Fruit fly (Drosophila melanogaster) whole organism, pupa: ENCODE measurements around the gene CG5906.

Experiments
- CG10348 ChIP-seq: fragments of 200-800 bp; sonication (Bioruptor generic); IDR thresholded peaks from 2 replicates; pipeline ENCODE4 v1.3.6; 2022; ENCODE audit warnings: missing biosample characterization, missing genetic modification characterization
- CG12605 ChIP-seq: fragments of 200-800 bp; sonication (Bioruptor generic); IDR thresholded peaks from 2 replicates; pipeline ENCODE4 v1.3.6; 2022; ENCODE audit warnings: missing biosample characterization, missing genetic modification characterization
- CG13204 ChIP-seq: fragments of 200-800 bp; sonication (Bioruptor generic); optimal IDR thresholded peaks from 2 replicates; lab custom pipeline; 2018; ENCODE audit warnings: missing biosample characterization, mild to moderate bottlenecking, missing genetic modification characterization, moderate library complexity
- CG14655 ChIP-seq: fragments of 200-800 bp; sonication (Bioruptor generic); optimal IDR thresholded peaks from 3 replicates; lab custom pipeline; 2017; ENCODE audit warnings: mild to moderate bottlenecking, missing biosample characterization, missing genetic modification reagents, missing genetic modification characterization
- CG15710 ChIP-seq: fragments of 200-800 bp; sonication (Bioruptor generic); optimal IDR thresholded peaks from 2 replicates; lab custom pipeline; 2018; ENCODE audit warnings: missing biosample characterization, mild to moderate bottlenecking, missing genetic modification characterization, moderate library complexity
- CG17806 ChIP-seq: fragments of 200-800 bp; sonication (Bioruptor generic); optimal IDR thresholded peaks from 2 replicates; lab custom pipeline; 2018; ENCODE audit warnings: missing biosample characterization, mild to moderate bottlenecking, missing genetic modification characterization, moderate library complexity
- CG32121 ChIP-seq: fragments of 200-800 bp; sonication (Bioruptor generic); IDR thresholded peaks from 2 replicates; pipeline ENCODE4 v1.3.6; 2022; ENCODE audit warnings: missing biosample characterization, missing genetic modification characterization
- CG34367 ChIP-seq: fragments of 200-800 bp; sonication (Bioruptor generic); optimal IDR thresholded peaks from 2 replicates; lab custom pipeline; 2018; ENCODE audit warnings: missing biosample characterization, mild to moderate bottlenecking, missing genetic modification characterization
- CG4496 ChIP-seq: fragments of 200-800 bp; sonication (Bioruptor generic); IDR thresholded peaks from 3 replicates; pipeline ENCODE4 v1.3.6; 2022; ENCODE audit warnings: missing biosample characterization, missing genetic modification characterization
- CG8159 ChIP-seq: fragments of 200-800 bp; sonication (Bioruptor generic); optimal IDR thresholded peaks from 3 replicates; lab custom pipeline; 2018; ENCODE audit warnings: missing biosample characterization, mild to moderate bottlenecking, missing genetic modification characterization, moderate library complexity
- CG8301 ChIP-seq: fragments of 200-800 bp; sonication (Bioruptor generic); optimal IDR thresholded peaks from 2 replicates; lab custom pipeline; 2018; ENCODE audit warnings: missing biosample characterization, mild to moderate bottlenecking, missing genetic modification characterization
- CG9948 ChIP-seq: fragments of 200-800 bp; sonication (Bioruptor generic); optimal IDR thresholded peaks from 2 replicates; lab custom pipeline; 2018; ENCODE audit warnings: missing biosample characterization, mild to moderate bottlenecking, missing genetic modification characterization, moderate library complexity
- D1 ChIP-seq: fragments of 200-800 bp; sonication (Bioruptor generic); optimal IDR thresholded peaks from 2 replicates; lab custom pipeline; 2018; ENCODE audit warnings: missing biosample characterization, mild to moderate bottlenecking, missing genetic modification characterization, moderate library complexity
- EcR ChIP-seq: fragments of 200-800 bp; sonication (Bioruptor generic); optimal IDR thresholded peaks from 3 replicates; lab custom pipeline; 2019; ENCODE audit warnings: missing biosample characterization, missing genetic modification characterization, mild to moderate bottlenecking, moderate library complexity, missing genetic modification reagents
- Ets98B ChIP-seq: fragments of 200-800 bp; sonication (Bioruptor generic); IDR thresholded peaks from 2 replicates; pipeline ENCODE4 v1.3.6; 2022; ENCODE audit warnings: missing biosample characterization, missing genetic modification characterization
- Pif1A ChIP-seq: fragments of 200-800 bp; sonication (Bioruptor generic); optimal IDR thresholded peaks from 3 replicates; lab custom pipeline; 2016; ENCODE audit warnings: missing biosample characterization, missing genetic modification characterization
- Pif1B ChIP-seq: fragments of 200-800 bp; sonication (Bioruptor generic); optimal IDR thresholded peaks from 3 replicates; lab custom pipeline; 2016; ENCODE audit warnings: missing biosample characterization, missing genetic modification characterization
- Snoo ChIP-seq: fragments of 200-800 bp; sonication (Bioruptor generic); optimal IDR thresholded peaks from 3 replicates; lab custom pipeline; 2017; ENCODE audit warnings: missing biosample characterization, mild to moderate bottlenecking, missing genetic modification characterization, inconsistent platforms
- fd96Ca ChIP-seq: fragments of 200-800 bp; sonication (Bioruptor generic); IDR thresholded peaks from 3 replicates; pipeline ENCODE4 v1.3.6; 2022; ENCODE audit warnings: missing biosample characterization, missing genetic modification characterization
- gl ChIP-seq: fragments of 200-800 bp; sonication (Bioruptor generic); optimal IDR thresholded peaks from 2 replicates; lab custom pipeline; 2018; ENCODE audit warnings: missing biosample characterization, mild to moderate bottlenecking, missing genetic modification characterization
- rn ChIP-seq: fragments of 200-800 bp; sonication (Bioruptor generic); IDR thresholded peaks from 2 replicates; pipeline ENCODE4 v1.3.6; 2022; ENCODE audit warnings: missing biosample characterization, missing genetic modification characterization

CG5906 gene

DNA sequence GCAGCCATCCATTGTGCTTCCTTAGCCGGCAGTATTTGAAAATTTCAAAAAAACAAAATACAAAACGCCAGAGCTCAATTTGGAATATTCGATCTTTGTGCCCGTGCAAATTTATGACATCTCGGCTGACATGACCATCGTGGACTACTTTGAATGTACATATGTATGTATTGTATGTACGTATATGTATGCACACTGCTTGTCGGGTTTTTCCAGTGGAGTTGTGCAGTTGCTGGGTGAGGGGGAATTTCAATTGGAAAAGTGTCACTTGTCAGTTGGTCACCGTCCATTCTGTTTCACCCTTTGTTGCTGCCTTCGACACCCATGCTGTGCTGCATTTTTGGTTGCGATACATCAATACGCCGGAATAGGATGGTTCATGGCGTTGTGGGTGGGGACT, 23.4 kb downstream of the CG5906 start, which contains the start of gene CG12521:
Gene CG12521, minus strand, starts transcription at position 101 of the 400 bp plus-strand sequence.
- TF ChIP-seq EcR (no peak), CG4496 (no peak), Pif1B (GFP tag; lab: Kevin White, UChicago) (no peak), D1 (tag; lab: Kevin White, UChicago) (no peak), Pif1A (GFP tag; lab: Kevin White, UChicago) (no peak), fd96Ca (GFP tag; lab: Robert Waterston, UW) (no peak), CG15710 (tag; lab: Kevin White, UChicago) (no peak), CG32121 (GFP tag; lab: Robert Waterston, UW) (no peak), CG34367 (tag; lab: Kevin White, UChicago) (no peak), Snoo (no peak), rn (GFP tag; lab: Robert Waterston, UW) (no peak), CG14655 (no peak), CG13204 (GFP tag; lab: Kevin White, UChicago) (no peak), CG9948 (tag; lab: Kevin White, UChicago) (no peak), CG10348 (GFP tag; lab: Robert Waterston, UW) (no peak), gl (tag; lab: Kevin White, UChicago) (no peak), CG8301 (tag; lab: Kevin White, UChicago) (no peak), Ets98B (GFP tag; lab: Robert Waterston, UW) (no peak), CG17806 (tag; lab: Kevin White, UChicago) (no peak), CG8159 (tag; lab: Kevin White, UChicago) (no peak)

DNA sequence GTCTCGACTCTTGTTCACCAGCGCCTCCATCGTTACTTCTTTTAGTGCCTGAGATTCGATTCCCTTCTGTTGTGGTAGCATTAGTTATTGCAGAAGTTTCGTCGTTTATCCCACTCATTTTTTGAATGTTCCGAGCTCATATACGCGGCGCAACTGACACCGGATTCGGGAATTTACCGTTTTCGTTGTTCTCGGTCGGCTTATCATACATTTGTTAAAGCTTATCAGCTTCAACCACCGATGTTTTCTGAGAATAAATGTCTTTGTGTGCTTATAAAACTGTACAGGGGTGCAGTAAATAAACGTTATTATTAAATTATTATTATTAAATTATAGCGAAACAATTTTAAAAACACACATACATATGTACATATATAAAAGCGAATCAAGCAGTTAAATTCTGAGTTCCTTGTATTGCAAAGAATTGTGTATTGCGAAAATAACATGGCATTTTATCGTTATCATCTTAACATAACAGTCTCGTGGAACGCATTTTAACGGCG, 34.5 kb downstream of the CG5906 start, which contains the start of gene CG43064:
Gene CG43064, minus strand, starts transcription at position 147 of the 503 bp plus-strand sequence.
- no peak for TF ChIP-seq CG13204 (GFP tag; lab: Kevin White, UChicago)
- no peak for TF ChIP-seq CG8159 (tag; lab: Kevin White, UChicago)

DNA sequence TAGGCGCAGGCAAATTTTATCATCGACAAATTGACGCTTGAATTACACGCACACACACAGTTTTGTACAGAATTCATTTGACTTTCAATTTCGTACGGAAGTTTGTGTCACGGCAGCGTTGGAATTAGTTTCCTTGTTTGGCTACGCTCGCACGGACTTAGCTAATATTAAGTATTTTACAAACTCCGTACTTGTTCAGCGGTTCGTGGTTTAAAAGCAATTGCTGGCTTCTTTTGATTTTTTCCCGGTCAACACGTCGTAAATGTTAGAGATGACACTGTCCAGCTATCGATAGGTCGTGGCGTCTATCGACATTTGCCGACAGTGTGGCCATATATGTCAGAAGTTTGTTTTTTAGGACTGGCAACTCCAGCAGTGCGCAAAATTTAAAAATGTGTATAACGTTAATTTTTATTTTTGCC, 37.8 kb downstream of the CG5906 start, which contains the start of gene CycA:
Gene CycA, minus strand, starts transcription at position 283 of the 422 bp plus-strand sequence.
- no peak for TF ChIP-seq CG13204 (GFP tag; lab: Kevin White, UChicago)
- TF ChIP-seq Snoo = no peak
- no peak for TF ChIP-seq CG4496
- TF ChIP-seq CG12605 (GFP tag; lab: Robert Waterston, UW) = no peak
- no peak for TF ChIP-seq CG15710 (tag; lab: Kevin White, UChicago)
- no peak for TF ChIP-seq Pif1B (GFP tag; lab: Kevin White, UChicago)
- TF ChIP-seq CG32121 (GFP tag; lab: Robert Waterston, UW) = no peak
- TF ChIP-seq CG9948 (tag; lab: Kevin White, UChicago) = no peak
- no peak for TF ChIP-seq CG14655
- no peak for TF ChIP-seq Ets98B (GFP tag; lab: Robert Waterston, UW)

DNA sequence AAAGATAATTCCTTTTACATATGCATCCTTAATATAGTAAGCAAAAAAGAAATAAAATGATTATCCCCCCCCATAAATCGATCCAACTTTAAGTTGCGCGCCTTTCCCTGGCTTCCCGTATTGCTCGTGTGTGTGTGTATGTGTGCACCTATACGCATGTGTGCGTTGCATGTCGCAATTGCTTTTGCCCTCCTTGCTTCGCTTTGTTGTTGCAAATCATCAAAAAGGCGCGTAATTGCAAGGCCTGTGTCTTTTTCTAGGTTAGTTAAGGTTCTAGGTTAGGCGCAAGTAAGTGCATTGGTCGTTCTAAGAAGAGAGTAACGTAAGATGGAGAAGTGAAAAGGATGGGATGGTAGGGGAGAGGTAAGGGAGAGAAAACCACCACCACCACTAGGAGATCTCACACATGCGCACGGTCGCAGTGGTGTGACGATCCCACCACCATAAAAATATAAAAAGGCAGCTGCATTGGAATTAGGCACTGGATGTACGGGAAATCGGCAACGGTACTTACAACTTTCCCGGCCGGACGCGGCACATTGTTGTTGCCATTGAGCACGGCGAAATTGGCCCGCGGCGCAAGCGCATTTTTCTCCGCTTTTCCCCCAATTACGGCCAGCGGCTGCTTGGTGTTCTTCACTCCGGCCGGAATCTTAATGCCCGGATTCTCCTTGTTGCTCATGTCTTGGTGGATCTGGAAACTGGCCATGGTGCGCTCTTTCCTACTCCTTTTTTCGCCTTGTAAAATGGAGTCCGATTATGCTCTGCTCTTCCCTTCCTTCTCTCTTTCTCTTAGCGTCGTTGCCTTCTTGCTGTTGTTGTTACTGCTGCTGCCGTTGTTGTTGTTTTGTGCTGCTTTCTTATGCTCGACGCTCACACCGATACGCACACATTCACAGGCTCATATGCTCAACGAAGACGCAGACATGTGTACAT, 38.5 kb downstream of the CG5906 start:
- TF ChIP-seq EcR (no peak), fd96Ca (GFP tag; lab: Robert Waterston, UW) (no peak), CG8301 (tag; lab: Kevin White, UChicago) (no peak), rn (GFP tag; lab: Robert Waterston, UW) (no peak), CG32121 (GFP tag; lab: Robert Waterston, UW) (no peak), CG15710 (tag; lab: Kevin White, UChicago) (no peak), Ets98B (GFP tag; lab: Robert Waterston, UW) (no peak), CG34367 (tag; lab: Kevin White, UChicago) (no peak), CG10348 (GFP tag; lab: Robert Waterston, UW) (no peak), D1 (tag; lab: Kevin White, UChicago) (no peak)

DNA sequence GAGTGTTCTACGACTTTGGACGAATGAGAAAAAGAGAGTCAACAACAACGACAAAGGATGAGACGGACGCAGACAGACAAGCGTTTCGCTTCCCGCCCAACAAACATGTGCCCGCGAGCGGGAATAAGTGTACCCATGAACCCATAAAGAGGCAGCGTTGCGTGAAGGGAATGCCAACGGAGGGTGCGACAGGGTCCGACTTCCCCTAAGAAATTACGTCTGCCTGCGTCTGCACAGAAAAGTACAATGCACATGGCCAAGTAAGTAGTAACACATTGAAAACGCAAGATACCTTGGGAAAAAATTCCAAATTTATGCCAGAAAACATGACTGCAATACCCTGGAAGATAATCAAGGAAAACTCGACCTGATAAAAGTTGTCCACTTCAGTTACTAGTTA, 39.9 kb downstream of the CG5906 start:
- TF ChIP-seq fd96Ca (GFP tag; lab: Robert Waterston, UW) = no peak
- TF ChIP-seq Pif1B (GFP tag; lab: Kevin White, UChicago) = no peak
- TF ChIP-seq CG17806 (tag; lab: Kevin White, UChicago) = no peak
- no peak for TF ChIP-seq CG14655
- TF ChIP-seq CG15710 (tag; lab: Kevin White, UChicago) = no peak
- TF ChIP-seq CG4496 = no peak
- no peak for TF ChIP-seq rn (GFP tag; lab: Robert Waterston, UW)
- no peak for TF ChIP-seq CG9948 (tag; lab: Kevin White, UChicago)
- no peak for TF ChIP-seq Snoo
- no peak for TF ChIP-seq CG34367 (tag; lab: Kevin White, UChicago)
- TF ChIP-seq EcR = no peak
- TF ChIP-seq CG8301 (tag; lab: Kevin White, UChicago) = no peak
- TF ChIP-seq CG8159 (tag; lab: Kevin White, UChicago) = no peak
- no peak for TF ChIP-seq Pif1A (GFP tag; lab: Kevin White, UChicago)

DNA sequence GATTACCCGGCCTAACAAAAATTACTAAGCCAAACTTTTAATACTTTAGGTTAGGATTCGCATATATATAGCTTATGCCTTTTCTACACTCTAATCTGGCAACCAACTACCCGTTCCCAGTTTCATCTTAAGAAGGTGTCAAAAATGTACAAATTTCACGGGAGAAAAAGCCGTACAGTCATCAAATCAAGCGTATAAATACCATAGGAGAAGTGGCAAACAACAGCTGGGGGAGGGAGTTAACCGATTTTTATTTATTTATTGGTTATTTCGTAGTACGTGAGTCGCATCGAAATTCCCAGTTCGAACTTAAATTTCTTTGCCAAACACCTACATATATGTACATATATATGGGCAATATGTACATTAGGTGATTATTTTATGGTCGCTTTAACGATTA, 42.4 kb downstream of the CG5906 start, which contains the start of gene CG7264:
Gene CG7264, plus strand, starts transcription at position 301 of the 400 bp plus-strand sequence.
- TF ChIP-seq CG8301 (tag; lab: Kevin White, UChicago) (no peak), CG10348 (GFP tag; lab: Robert Waterston, UW) (no peak), Snoo (no peak), CG8159 (tag; lab: Kevin White, UChicago) (no peak), CG15710 (tag; lab: Kevin White, UChicago) (no peak), CG34367 (tag; lab: Kevin White, UChicago) (no peak), CG14655 (no peak), D1 (tag; lab: Kevin White, UChicago) (no peak), Pif1B (GFP tag; lab: Kevin White, UChicago) (no peak), gl (tag; lab: Kevin White, UChicago) (no peak), CG4496 (no peak)
